Fruit fly (Drosophila melanogaster): ENCODE measurements around the gene Cpr64Ab.

Cpr64Ab gene

dm6 chr3L:4220679-4221078 is 9.3 kb upstream of the Cpr64Ab start:
- TF ChIP-seq CG11617 (GFP tag; optimal IDR thresholded peaks at IDR 0.05) (no peak), tj (GFP tag; optimal IDR thresholded peaks at IDR 0.05) (peak; percentile 71)

dm6 chr3L:4219291-4220228 is 8.2 kb upstream of the Cpr64Ab start:
- TF ChIP-seq cic (GFP tag; optimal IDR thresholded peaks at IDR 0.05): peak; percentile 59
- peak; percentile 23 for TF ChIP-seq CG12768 (GFP tag; optimal IDR thresholded peaks at IDR 0.05)
- TF ChIP-seq CG14711 (tag; optimal IDR thresholded peaks at IDR 0.05): no peak
- TF ChIP-seq CG5204 (GFP tag; optimal IDR thresholded peaks at IDR 0.05): no peak
- TF ChIP-seq cnc (optimal IDR thresholded peaks at IDR 0.05): peak in 1 of 2 experiments; percentile 47
- peak; percentile 8 for TF ChIP-seq CG33017 (tag; optimal IDR thresholded peaks at IDR 0.05)
- TF ChIP-seq kay (GFP tag; ENCODE audit: borderline replicate concordance): peak; percentile 73

- no peak for TF ChIP-seq toe (GFP tag; optimal IDR thresholded peaks at IDR 0.05)
- TF ChIP-seq Mnt (GFP tag; optimal IDR thresholded peaks at IDR 0.05): no peak
- TF ChIP-seq CG12768 (GFP tag; optimal IDR thresholded peaks at IDR 0.05): no peak
- TF ChIP-seq cnc (optimal IDR thresholded peaks at IDR 0.05): no peak
- no peak for TF ChIP-seq Hr96 (GFP tag; optimal IDR thresholded peaks at IDR 0.05)
- TF ChIP-seq CG11617 (GFP tag; optimal IDR thresholded peaks at IDR 0.05): no peak
- no peak for TF ChIP-seq kay (GFP tag; ENCODE audit: borderline replicate concordance)
- no peak for TF ChIP-seq CG7101 (tag; optimal IDR thresholded peaks at IDR 0.05)
- TF ChIP-seq Clk (GFP tag; optimal IDR thresholded peaks at IDR 0.05): no peak
Measured at dm6 chr3L:4215079-4215478, 3.7 kb upstream of the Cpr64Ab start, which contains the start of gene Cpr64Ad. Gene Cpr64Ad, plus strand, starts transcription at chr3L:4215379.

- TF ChIP-seq cnc (optimal IDR thresholded peaks at IDR 0.05) (no peak), Clk (GFP tag; optimal IDR thresholded peaks at IDR 0.05) (no peak), Hr96 (GFP tag; optimal IDR thresholded peaks at IDR 0.05) (no peak), kay (GFP tag; ENCODE audit: borderline replicate concordance) (no peak)
Measured at dm6 chr3L:4212815-4213214, 1.5 kb upstream of the Cpr64Ab start, which contains the start of gene Cpr64Ac. Gene Cpr64Ac, minus strand, starts transcription at chr3L:4212915.

- no peak for TF ChIP-seq Clk (GFP tag; optimal IDR thresholded peaks at IDR 0.05)
- no peak for TF ChIP-seq kay (GFP tag; ENCODE audit: borderline replicate concordance)
- no peak for TF ChIP-seq Crg-1 (GFP tag; optimal IDR thresholded peaks at IDR 0.05)
- no peak for TF ChIP-seq ovo (GFP tag; optimal IDR thresholded peaks at IDR 0.05)
- TF ChIP-seq CG33017 (tag; optimal IDR thresholded peaks at IDR 0.05): no peak
- TF ChIP-seq toe (GFP tag; optimal IDR thresholded peaks at IDR 0.05): no peak
- no peak for TF ChIP-seq tj (GFP tag; optimal IDR thresholded peaks at IDR 0.05)
- TF ChIP-seq cic (GFP tag; optimal IDR thresholded peaks at IDR 0.05): no peak
- TF ChIP-seq CG14711 (tag; optimal IDR thresholded peaks at IDR 0.05): no peak
- no peak for TF ChIP-seq CG5204 (GFP tag; optimal IDR thresholded peaks at IDR 0.05)
- no peak for TF ChIP-seq CG7101 (tag; optimal IDR thresholded peaks at IDR 0.05)
- TF ChIP-seq Mnt (GFP tag; optimal IDR thresholded peaks at IDR 0.05): no peak
- TF ChIP-seq CG7045 (GFP tag; optimal IDR thresholded peaks at IDR 0.05): no peak
- TF ChIP-seq pad (GFP tag; optimal IDR thresholded peaks at IDR 0.05): no peak
- no peak for TF ChIP-seq bab1 (GFP tag; optimal IDR thresholded peaks at IDR 0.05)
- no peak for TF ChIP-seq CG1620 (GFP tag; optimal IDR thresholded peaks at IDR 0.05)
- TF ChIP-seq cnc (optimal IDR thresholded peaks at IDR 0.05): no peak
Measured at dm6 chr3L:4209731-4210130, 1.6 kb downstream of the Cpr64Ab start.

dm6 chr3L:4209078-4209477 is 2.3 kb downstream of the Cpr64Ab start, which contains the start of gene Cpr64Aa:
Gene Cpr64Aa, minus strand, starts transcription at chr3L:4209178.
- TF ChIP-seq cnc (optimal IDR thresholded peaks at IDR 0.05) (no peak), cic (GFP tag; optimal IDR thresholded peaks at IDR 0.05) (no peak), kay (GFP tag; ENCODE audit: borderline replicate concordance) (no peak), Clk (GFP tag; optimal IDR thresholded peaks at IDR 0.05) (no peak), CG7101 (tag; optimal IDR thresholded peaks at IDR 0.05) (no peak), pad (GFP tag; optimal IDR thresholded peaks at IDR 0.05) (no peak), Mnt (GFP tag; optimal IDR thresholded peaks at IDR 0.05) (no peak), CG7045 (GFP tag; optimal IDR thresholded peaks at IDR 0.05) (no peak), ovo (GFP tag; optimal IDR thresholded peaks at IDR 0.05) (no peak)

dm6 chr3L:4204867-4205266 is 6.5 kb downstream of the Cpr64Ab start:
- TF ChIP-seq Mnt (GFP tag; optimal IDR thresholded peaks at IDR 0.05) (no peak), CG12768 (GFP tag; optimal IDR thresholded peaks at IDR 0.05) (no peak), CG1620 (GFP tag; optimal IDR thresholded peaks at IDR 0.05) (no peak), bab1 (GFP tag; optimal IDR thresholded peaks at IDR 0.05) (no peak), CG14711 (tag; optimal IDR thresholded peaks at IDR 0.05) (no peak), tj (GFP tag; optimal IDR thresholded peaks at IDR 0.05) (no peak), CG33017 (tag; optimal IDR thresholded peaks at IDR 0.05) (no peak), cnc (optimal IDR thresholded peaks at IDR 0.05) (no peak), CG11617 (GFP tag; optimal IDR thresholded peaks at IDR 0.05) (no peak), Crg-1 (GFP tag; optimal IDR thresholded peaks at IDR 0.05) (no peak), cic (GFP tag; optimal IDR thresholded peaks at IDR 0.05) (no peak), kay (GFP tag; ENCODE audit: borderline replicate concordance) (no peak), Clk (GFP tag; optimal IDR thresholded peaks at IDR 0.05) (no peak), CG7101 (tag; optimal IDR thresholded peaks at IDR 0.05) (no peak), CG5204 (GFP tag; optimal IDR thresholded peaks at IDR 0.05) (no peak), ovo (GFP tag; optimal IDR thresholded peaks at IDR 0.05) (no peak)

All from whole organism, adult.